Fruit fly (Drosophila melanogaster): ENCODE measurements around the gene CG32277.

CG32277 gene

DNA sequence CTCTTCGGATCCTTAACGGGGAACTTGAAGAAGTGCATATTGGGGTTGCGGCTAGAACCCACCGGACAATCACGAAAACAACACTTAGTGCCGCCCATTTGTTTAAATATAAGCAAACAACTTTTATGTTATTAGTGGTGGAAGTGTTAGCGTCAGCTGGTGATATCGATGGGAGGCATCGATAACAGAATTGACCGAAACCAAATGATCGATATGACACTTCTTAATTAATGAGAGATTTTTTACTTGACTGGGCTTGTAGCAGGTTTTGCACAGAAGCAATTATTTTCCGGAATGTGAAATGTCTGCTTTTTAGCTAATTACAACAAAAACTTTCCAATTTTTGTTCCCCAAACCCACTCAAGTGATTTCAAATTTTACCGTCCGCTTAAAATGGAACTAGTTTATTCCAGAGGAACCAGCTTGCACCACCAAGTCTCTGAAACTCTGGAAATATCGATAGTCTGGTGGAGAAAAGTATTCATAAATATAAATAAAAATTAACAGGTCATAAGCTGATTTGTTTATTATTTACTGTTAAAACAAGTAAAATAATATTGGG, 12.8 kb downstream of the CG32277 start, which contains the start of gene CG14965 (continued):
- TF ChIP-seq caup (GFP tag; optimal IDR thresholded peaks at IDR 0.05; ENCODE audit: severe bottlenecking) = no peak
- no peak for TF ChIP-seq CG5245 (GFP tag; optimal IDR thresholded peaks at IDR 0.05)
- TF ChIP-seq fd64A (GFP tag; optimal IDR thresholded peaks at IDR 0.05) = no peak
- TF ChIP-seq cg (GFP tag; optimal IDR thresholded peaks at IDR 0.05) = no peak
- TF ChIP-seq CG1603 (tag; optimal IDR thresholded peaks at IDR 0.05) = no peak
- TF ChIP-seq Sox102F (GFP tag; optimal IDR thresholded peaks at IDR 0.05) = no peak
- TF ChIP-seq bcd (GFP tag; optimal IDR thresholded peaks at IDR 0.05) = no peak
- peak; percentile 90 for TF ChIP-seq nerfin-2 (GFP tag; IDR thresholded peaks at IDR 0.05; ENCODE audit: partially characterized antibody)
- no peak for TF ChIP-seq Atf3 (GFP tag; optimal IDR thresholded peaks at IDR 0.05)
- peak; percentile 13 for TF ChIP-seq mam (GFP tag; optimal IDR thresholded peaks at IDR 0.05)
- TF ChIP-seq CG6175 (GFP tag; IDR thresholded peaks at IDR 0.05) = no peak
- TF ChIP-seq CG6683 (GFP tag; optimal IDR thresholded peaks at IDR 0.05) = no peak
- TF ChIP-seq ham (GFP tag; IDR thresholded peaks at IDR 0.05) = no peak
- no peak for TF ChIP-seq CG8281 (tag; optimal IDR thresholded peaks at IDR 0.05)
- no peak for TF ChIP-seq bab2 (GFP tag; optimal IDR thresholded peaks at IDR 0.05)
- TF ChIP-seq CG3065 (GFP tag; optimal IDR thresholded peaks at IDR 0.05) = no peak
- no peak for TF ChIP-seq kah (GFP tag; optimal IDR thresholded peaks at IDR 0.05)
- TF ChIP-seq CG10147 (GFP tag; optimal IDR thresholded peaks at IDR 0.05) = no peak
- peak; percentile 86 for TF ChIP-seq CG2129 (GFP tag; IDR thresholded peaks at IDR 0.05; ENCODE audit: partially characterized antibody)
- TF ChIP-seq CrebB (tag; optimal IDR thresholded peaks at IDR 0.05) = no peak
- TF ChIP-seq MESR4 (GFP tag; optimal IDR thresholded peaks at IDR 0.05) = peak; percentile 20
- no peak for TF ChIP-seq D (optimal IDR thresholded peaks at IDR 0.05)
- no peak for TF ChIP-seq D (GFP tag; optimal IDR thresholded peaks at IDR 0.05)
- TF ChIP-seq exex (tag; optimal IDR thresholded peaks at IDR 0.05) = no peak
- no peak for TF ChIP-seq CG10979 (tag; optimal IDR thresholded peaks at IDR 0.05)
- no peak for TF ChIP-seq Fer3 (tag; optimal IDR thresholded peaks at IDR 0.05)
- peak; percentile 87 for TF ChIP-seq amos (GFP tag; IDR thresholded peaks at IDR 0.05; ENCODE audit: partially characterized antibody)
- TF ChIP-seq CG18619 (GFP tag; optimal IDR thresholded peaks at IDR 0.05) = no peak
- TF ChIP-seq HLH3B (GFP tag; IDR thresholded peaks at IDR 0.05) = no peak
- no peak for TF ChIP-seq tin (GFP tag; optimal IDR thresholded peaks at IDR 0.05)
- TF ChIP-seq CG33557 (GFP tag; optimal IDR thresholded peaks at IDR 0.05) = no peak
- TF ChIP-seq CG4282 (GFP tag; optimal IDR thresholded peaks at IDR 0.05) = no peak
- peak; percentile 62 for TF ChIP-seq MBD-R2 (GFP tag; IDR thresholded peaks at IDR 0.05)
- TF ChIP-seq az2 (GFP tag; optimal IDR thresholded peaks at IDR 0.05) = no peak
- no peak for TF ChIP-seq trh (GFP tag; optimal IDR thresholded peaks at IDR 0.05)
- TF ChIP-seq TFAM (GFP tag; optimal IDR thresholded peaks at IDR 0.05) = no peak
- TF ChIP-seq cato (GFP tag; optimal IDR thresholded peaks at IDR 0.05; ENCODE audit: borderline replicate concordance) = no peak
- no peak for TF ChIP-seq CG30403 (GFP tag; optimal IDR thresholded peaks at IDR 0.05)
- no peak for TF ChIP-seq chif (GFP tag; optimal IDR thresholded peaks at IDR 0.05)
- no peak for TF ChIP-seq slou (GFP tag; optimal IDR thresholded peaks at IDR 0.05)
- no peak for TF ChIP-seq stwl (tag; optimal IDR thresholded peaks at IDR 0.05)
- no peak for TF ChIP-seq lov (optimal IDR thresholded peaks at IDR 0.05)
- TF ChIP-seq lov (GFP tag; IDR thresholded peaks at IDR 0.05) = no peak
- TF ChIP-seq CG13287 (GFP tag; IDR thresholded peaks at IDR 0.05; ENCODE audit: partially characterized antibody) = peak; percentile 94
- peak; percentile 94 for TF ChIP-seq Myb (GFP tag; optimal IDR thresholded peaks at IDR 0.05)
- TF ChIP-seq CG33213 (GFP tag; optimal IDR thresholded peaks at IDR 0.05) = no peak
- no peak for TF ChIP-seq CG4820 (GFP tag; optimal IDR thresholded peaks at IDR 0.05)
- peak; percentile 50; the same call in 2 of the 3 replicates for TF ChIP-seq row (GFP tag; IDR thresholded peaks at IDR 0.05)
- peak; percentile 72 for TF ChIP-seq CG7963 (GFP tag; IDR thresholded peaks at IDR 0.05; ENCODE audit: partially characterized antibody)
- no peak for TF ChIP-seq jumu (GFP tag; optimal IDR thresholded peaks at IDR 0.05)
- no peak for TF ChIP-seq kni (GFP tag; optimal IDR thresholded peaks at IDR 0.05)

Data from whole organism, embryonic.